Fruit fly (Drosophila melanogaster): Measurements from ENCODE around the gene CycT.

dm6 chr3L:17570547-17570873, 12.9 kb upstream of the CycT start:
- TF ChIP-seq fd85E (GFP tag; optimal IDR thresholded peaks at IDR 0.05) (no peak), OdsH (GFP tag; optimal IDR thresholded peaks at IDR 0.05) (no peak), Hr4 (GFP tag; optimal IDR thresholded peaks at IDR 0.05) (no peak), CG9139 (GFP tag; optimal IDR thresholded peaks at IDR 0.05) (no peak), CG7368 (GFP tag; optimal IDR thresholded peaks at IDR 0.05) (no peak), CG1621 (tag; optimal IDR thresholded peaks at IDR 0.05) (no peak), CG8632 (GFP tag; optimal IDR thresholded peaks at IDR 0.05) (no peak), Smox (GFP tag; optimal IDR thresholded peaks at IDR 0.05) (no peak), Eip75B (GFP tag; optimal IDR thresholded peaks at IDR 0.05) (no peak), Lpt (GFP tag; optimal IDR thresholded peaks at IDR 0.05) (no peak), Sox102F (GFP tag; optimal IDR thresholded peaks at IDR 0.05) (no peak)
